Worm (Caenorhabditis elegans) whole organism, young adult: ENCODE data around the gene B0513.90.

Experiments used
- ama-1 ChIP-seq, 3 experiments: fragments of 150-350 bp in 1 of 3; sonication (generic microtip) in 2 of 3; optimal IDR thresholded peaks; 2 replicates each; lab custom pipeline; 2014 to 2018; ENCODE audit warnings: missing biosample characterization in 2 of 3, missing genetic modification characterization in 2 of 3, missing genetic modification reagents in 2 of 3
- attf-3 ChIP-seq: fragments of 200-800 bp; sonication (Bioruptor generic); conservative IDR thresholded peaks from 2 replicates; pipeline ENCODE4 v1.3.6; 2022; ENCODE audit warnings: missing genetic modification reagents, missing genetic modification characterization, missing compliant biosample characterization
- dpl-1 ChIP-seq: fragments of 150-350 bp; optimal IDR thresholded peaks from 2 replicates; lab custom pipeline; 2014; ENCODE audit warnings: missing biosample characterization, missing genetic modification reagents, missing genetic modification characterization

DNA sequence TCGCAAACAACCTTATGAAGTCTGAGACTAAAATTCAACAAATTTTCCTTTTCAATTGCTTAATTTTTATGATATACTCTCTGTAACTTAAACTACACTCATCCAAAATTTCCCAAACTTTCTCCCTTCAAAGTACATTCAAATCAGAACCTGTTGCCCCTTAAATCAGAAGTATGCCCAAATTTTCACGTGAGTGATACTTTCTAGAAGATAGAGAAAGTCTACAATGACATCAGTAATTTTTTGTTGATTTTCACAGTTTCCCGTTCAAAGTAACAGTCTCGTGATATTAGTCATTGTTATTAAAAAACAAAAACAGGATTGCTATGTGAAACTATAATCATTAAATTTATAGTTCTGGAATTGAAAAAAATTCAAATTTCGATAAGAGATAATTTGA is 44.1 kb downstream of the B0513.90 start:
- no peak for TF ChIP-seq ama-1 (optimal IDR thresholded peaks at IDR 0.05; lab: Kevin White, UChicago)
- no peak for TF ChIP-seq ama-1 (GFP tag; optimal IDR thresholded peaks at IDR 0.05; lab: Kevin White, UChicago)
- TF ChIP-seq attf-3 (GFP tag; lab: Robert Waterston, UW), result no peak
- TF ChIP-seq dpl-1 (GFP tag; lab: Kevin White, UChicago), result no peak
